Fruit fly (Drosophila melanogaster): ENCODE measurements around the gene pcx.

The pcx gene

DNA sequence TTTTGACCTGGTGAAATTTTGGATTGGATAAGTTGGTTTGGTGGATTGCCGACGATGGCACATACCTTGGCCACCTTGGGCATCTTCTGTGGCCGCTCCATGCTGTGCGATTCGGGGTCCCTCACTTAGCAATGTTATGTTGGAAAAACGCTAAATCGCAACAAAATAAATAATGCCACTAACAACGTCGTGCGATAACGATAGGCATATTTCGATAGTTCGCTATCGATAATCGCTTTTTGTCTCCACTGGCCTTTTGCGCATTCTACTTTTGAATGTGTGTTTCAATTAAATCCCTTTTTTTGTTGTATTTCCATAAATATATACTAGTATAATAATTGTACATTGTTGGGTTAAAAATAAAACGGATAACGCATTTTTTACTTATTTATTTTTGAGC, 24.7 kb downstream of the pcx start, which contains the start of gene crn (continued):
- TF ChIP-seq trem (tag; optimal IDR thresholded peaks at IDR 0.05) = peak; percentile 17
- TF ChIP-seq CG5180 (GFP tag; optimal IDR thresholded peaks at IDR 0.05) = no peak
- TF ChIP-seq Dll (GFP tag; IDR thresholded peaks at IDR 0.05; ENCODE audit: partially characterized antibody) = peak; percentile 61
- no peak for TF ChIP-seq sd (tag; optimal IDR thresholded peaks at IDR 0.05)
- TF ChIP-seq pho (GFP tag; optimal IDR thresholded peaks at IDR 0.05) = no peak
- TF ChIP-seq E2f2 (GFP tag; IDR thresholded peaks at IDR 0.05) = peak; percentile 34; the same call in 1 of the 2 replicates
- TF ChIP-seq CG31365 (tag; optimal IDR thresholded peaks at IDR 0.05) = no peak
- no peak for TF ChIP-seq CG6654 (GFP tag; optimal IDR thresholded peaks at IDR 0.05)
- no peak for TF ChIP-seq CG6689 (GFP tag; IDR thresholded peaks at IDR 0.05)
- no peak for TF ChIP-seq Meics (GFP tag; optimal IDR thresholded peaks at IDR 0.05)
- no peak for TF ChIP-seq CG4820 (GFP tag; optimal IDR thresholded peaks at IDR 0.05)
- TF ChIP-seq luna (GFP tag; optimal IDR thresholded peaks at IDR 0.05) = no peak
- 0 out of 4 replicates have a peak, but pooled peaks have one; percentile 65 for TF ChIP-seq chinmo (GFP tag; IDR thresholded peaks at IDR 0.05; ENCODE audit: partially characterized antibody)
- no peak for TF ChIP-seq fu2 (GFP tag; optimal IDR thresholded peaks at IDR 0.05)
- no peak for TF ChIP-seq bcd (GFP tag; optimal IDR thresholded peaks at IDR 0.05)
- no peak for TF ChIP-seq h (optimal IDR thresholded peaks at IDR 0.05)
- no peak for TF ChIP-seq Myb (GFP tag; optimal IDR thresholded peaks at IDR 0.05)
- TF ChIP-seq phol (tag; optimal IDR thresholded peaks at IDR 0.05) = no peak
- TF ChIP-seq CG7963 (GFP tag; IDR thresholded peaks at IDR 0.05; ENCODE audit: partially characterized antibody) = peak; percentile 68
- no peak for TF ChIP-seq sr (GFP tag; IDR thresholded peaks at IDR 0.05)
- TF ChIP-seq CG42726 (GFP tag; IDR thresholded peaks at IDR 0.05; ENCODE audit: partially characterized antibody) = no peak
- no peak for TF ChIP-seq caup (GFP tag; optimal IDR thresholded peaks at IDR 0.05; ENCODE audit: severe bottlenecking)
- no peak for TF ChIP-seq Hsf (GFP tag; optimal IDR thresholded peaks at IDR 0.05)
- no peak for TF ChIP-seq CG1024 (GFP tag; IDR thresholded peaks at IDR 0.05)
- no peak for TF ChIP-seq CG31441 (GFP tag; IDR thresholded peaks at IDR 0.05)
- no peak for TF ChIP-seq bigmax (GFP tag; optimal IDR thresholded peaks at IDR 0.05)
- no peak for TF ChIP-seq fd64A (GFP tag; optimal IDR thresholded peaks at IDR 0.05)
- TF ChIP-seq Sry-β (GFP tag; optimal IDR thresholded peaks at IDR 0.05) = no peak
- peak; percentile 52 for TF ChIP-seq BEAF-32 (GFP tag; optimal IDR thresholded peaks at IDR 0.05)
- no peak for TF ChIP-seq sob (GFP tag; IDR thresholded peaks at IDR 0.05)
- TF ChIP-seq Scr (GFP tag; IDR thresholded peaks at IDR 0.05; ENCODE audit: partially characterized antibody) = peak; percentile 64
- no peak for TF ChIP-seq tin (GFP tag; optimal IDR thresholded peaks at IDR 0.05)
- no peak for TF ChIP-seq CG10267 (tag; optimal IDR thresholded peaks at IDR 0.05)
- no peak for TF ChIP-seq CG34376 (GFP tag; optimal IDR thresholded peaks at IDR 0.05)
- TF ChIP-seq CG9727 (GFP tag; optimal IDR thresholded peaks at IDR 0.05) = no peak
- no peak for TF ChIP-seq CG1602 (GFP tag; optimal IDR thresholded peaks at IDR 0.05)
- peak; percentile 47 for TF ChIP-seq MESR4 (GFP tag; optimal IDR thresholded peaks at IDR 0.05)
- peak; percentile 17 for TF ChIP-seq Med (GFP tag)
- TF ChIP-seq dysf (GFP tag; IDR thresholded peaks at IDR 0.05) = no peak
- peak; percentile 77 for TF ChIP-seq CG34224 (GFP tag; IDR thresholded peaks at IDR 0.05; ENCODE audit: partially characterized antibody)
- TF ChIP-seq Sry-δ (GFP tag; optimal IDR thresholded peaks at IDR 0.05) = peak; percentile 28
- TF ChIP-seq CG6683 (GFP tag; optimal IDR thresholded peaks at IDR 0.05) = no peak
- peak; percentile 71; the same call in 1 of the 3 replicates for TF ChIP-seq zen2 (GFP tag; IDR thresholded peaks at IDR 0.05; ENCODE audit: partially characterized antibody)
- TF ChIP-seq CG14014 (GFP tag; IDR thresholded peaks at IDR 0.05) = no peak
- TF ChIP-seq CG1647 (GFP tag; optimal IDR thresholded peaks at IDR 0.05) = no peak
- no peak for TF ChIP-seq lilli (GFP tag; optimal IDR thresholded peaks at IDR 0.05)
- TF ChIP-seq ash1 (GFP tag; optimal IDR thresholded peaks at IDR 0.05) = no peak
- TF ChIP-seq Fer3 (tag; optimal IDR thresholded peaks at IDR 0.05) = no peak
- no peak for TF ChIP-seq pros (GFP tag; optimal IDR thresholded peaks at IDR 0.05)
- no peak for TF ChIP-seq HLHmδ (GFP tag; optimal IDR thresholded peaks at IDR 0.05)
- no peak for TF ChIP-seq CG30431 (GFP tag; optimal IDR thresholded peaks at IDR 0.05)
